Fruit fly (Drosophila melanogaster) whole organism, wandering third instar larva: ENCODE data around the gene santa-maria.

Source experiments
- Abd-B ChIP-seq: fragments of >200 bp; optimal IDR thresholded peaks from 2 replicates; lab custom pipeline; 2017; ENCODE audit warnings: missing biosample characterization, missing genetic modification characterization
- CG9705 ChIP-seq: fragments of 200-800 bp; sonication (Bioruptor generic); optimal IDR thresholded peaks from 2 replicates; lab custom pipeline; 2018; ENCODE audit warnings: missing biosample characterization, mild to moderate bottlenecking, missing genetic modification characterization
- CrebA ChIP-seq: fragments of 200-800 bp; sonication (Bioruptor generic); optimal IDR thresholded peaks from 2 replicates; lab custom pipeline; 2016; ENCODE audit warnings: missing biosample characterization, mild to moderate bottlenecking, missing genetic modification characterization, borderline replicate concordance
- ey ChIP-seq: fragments of 200-800 bp; sonication (Bioruptor generic); optimal IDR thresholded peaks from 2 replicates; lab custom pipeline; 2016; ENCODE audit warnings: missing biosample characterization, missing genetic modification characterization
- fru ChIP-seq: fragments of 200-800 bp; sonication (Bioruptor generic); optimal IDR thresholded peaks from 3 replicates; lab custom pipeline; 2016; ENCODE audit warnings: missing biosample characterization, mild to moderate bottlenecking, missing genetic modification characterization
- psq ChIP-seq: fragments of 200-800 bp; sonication (Bioruptor generic); optimal IDR thresholded peaks from 3 replicates; lab custom pipeline; 2017; ENCODE audit warnings: missing biosample characterization, mild to moderate bottlenecking, missing genetic modification characterization, moderate library complexity
- sv ChIP-seq: fragments of 200-800 bp; sonication (Bioruptor generic); optimal IDR thresholded peaks from 3 replicates; lab custom pipeline; 2016; ENCODE audit warnings: missing biosample characterization, missing genetic modification characterization
- usp ChIP-seq: fragments of >200 bp; optimal IDR thresholded peaks from 2 replicates; lab custom pipeline; 2017; ENCODE audit warnings: missing biosample characterization, missing genetic modification characterization

DNA sequence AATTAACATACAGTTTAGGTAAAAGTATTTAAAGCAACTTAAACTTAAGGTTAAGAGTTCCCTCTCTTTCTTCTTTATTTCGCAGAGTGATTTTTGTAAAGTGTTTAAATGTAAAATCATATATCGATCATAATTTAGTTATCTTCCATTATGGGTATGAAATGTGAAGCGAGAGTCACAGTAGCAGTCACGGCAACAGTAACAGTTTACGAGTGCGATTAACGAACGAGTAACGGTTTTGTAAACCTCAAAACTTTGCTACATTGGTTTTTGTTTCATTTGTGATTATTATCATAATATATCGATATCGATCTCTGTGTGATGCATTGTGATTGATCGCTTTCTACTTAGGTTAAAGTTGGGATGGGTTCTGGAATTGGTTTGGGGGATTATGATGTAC lies 47.2 kb upstream of the santa-maria start:
- TF ChIP-seq CrebA (GFP tag; lab: Kevin White, UChicago) (no peak), psq (no peak), usp (no peak), CG9705 (GFP tag; lab: Kevin White, UChicago) (no peak), fru (no peak), sv (GFP tag; lab: Kevin White, UChicago) (no peak), ey (no peak), Abd-B (no peak)
